Fruit fly (Drosophila melanogaster) whole organism: ENCODE measurements around the gene CG4325.

Experiments used
- pan ChIP-seq: fragments of >200 bp; optimal IDR thresholded peaks from 2 replicates; lab custom pipeline; 2017
- psq ChIP-seq: fragments of >200 bp; optimal IDR thresholded peaks from 2 replicates; lab custom pipeline; 2017

DNA sequence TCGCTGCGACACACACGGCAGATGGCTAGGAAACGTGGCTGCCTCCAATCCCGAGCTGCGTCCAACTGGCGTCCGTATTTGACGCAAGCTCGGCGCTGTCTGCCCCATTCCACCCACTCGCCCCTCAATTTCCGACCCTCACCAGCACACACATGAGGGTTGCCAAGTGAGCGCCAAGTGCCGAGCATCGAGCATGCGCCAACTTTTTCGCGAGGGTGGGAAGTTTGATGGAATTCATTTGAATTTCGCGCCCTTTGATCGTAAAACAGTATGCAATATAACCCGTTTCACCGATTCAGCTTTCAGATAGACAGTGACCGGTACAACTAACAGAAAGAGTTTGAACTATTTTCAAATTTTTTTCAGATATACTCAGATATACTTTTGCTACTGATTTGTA lies 18.2 kb upstream of the CG4325 start, which contains the start of gene Sik2:
- no peak for TF ChIP-seq pan (lab: Kevin White, UChicago)
- no peak for TF ChIP-seq psq (lab: Kevin White, UChicago)
